Fruit fly (Drosophila melanogaster): Measurements from ENCODE around the gene CG42446.
A peak's percentile ranks its signal among the peaks of the same experiment; 100 is the strongest.

CG42446 gene

dm6 chr3R:16338342-16338741 is 21.6 kb downstream of the CG42446 start (continued):
- TF ChIP-seq Deaf1 (tag; optimal IDR thresholded peaks at IDR 0.05), result no peak
- TF ChIP-seq insv (GFP tag; optimal IDR thresholded peaks at IDR 0.05), result no peak
- TF ChIP-seq cg (GFP tag; optimal IDR thresholded peaks at IDR 0.05), result no peak
- no peak for TF ChIP-seq vnd (GFP tag; IDR thresholded peaks at IDR 0.05; ENCODE audit: partially characterized antibody)
- TF ChIP-seq lola (GFP tag; optimal IDR thresholded peaks at IDR 0.05), result no peak
- TF ChIP-seq CG17359 (tag; optimal IDR thresholded peaks at IDR 0.05), result no peak
- TF ChIP-seq MBD-R2 (GFP tag; IDR thresholded peaks at IDR 0.05), result peak; percentile 41; the same call in 1 of the 2 replicates
- no peak for TF ChIP-seq H2.0 (GFP tag; IDR thresholded peaks at IDR 0.05)
- no peak for TF ChIP-seq Dip3 (GFP tag; optimal IDR thresholded peaks at IDR 0.05)
- TF ChIP-seq zfh2 (GFP tag; optimal IDR thresholded peaks at IDR 0.05), result no peak
- TF ChIP-seq phol (tag; optimal IDR thresholded peaks at IDR 0.05), result peak; percentile 16
- peak; percentile 18; the same call in 1 of the 3 replicates for TF ChIP-seq CG17361 (GFP tag; IDR thresholded peaks at IDR 0.05)
- TF ChIP-seq CG2202 (tag; optimal IDR thresholded peaks at IDR 0.05), result no peak
- no peak for TF ChIP-seq CG8281 (tag; optimal IDR thresholded peaks at IDR 0.05)
- no peak for TF ChIP-seq mld (GFP tag; IDR thresholded peaks at IDR 0.05; ENCODE audit: partially characterized antibody)
- no peak for TF ChIP-seq cas (GFP tag; IDR thresholded peaks at IDR 0.05)
- TF ChIP-seq MTF-1 (GFP tag; optimal IDR thresholded peaks at IDR 0.05; ENCODE audit: borderline replicate concordance), result no peak
- no peak for TF ChIP-seq toy (GFP tag; IDR thresholded peaks at IDR 0.05)
- no peak for TF ChIP-seq Chrac-16 (GFP tag; optimal IDR thresholded peaks at IDR 0.05)
- no peak for TF ChIP-seq Side (GFP tag; optimal IDR thresholded peaks at IDR 0.05)
- TF ChIP-seq Spps (tag; optimal IDR thresholded peaks at IDR 0.05), result no peak
- no peak for TF ChIP-seq CG4707 (GFP tag; optimal IDR thresholded peaks at IDR 0.05)
- no peak for TF ChIP-seq tll (GFP tag; optimal IDR thresholded peaks at IDR 0.05)
- peak; percentile 12 for TF ChIP-seq CG10147 (GFP tag; optimal IDR thresholded peaks at IDR 0.05)
- no peak for TF ChIP-seq mirr (GFP tag; optimal IDR thresholded peaks at IDR 0.05)
- peak; percentile 4 for TF ChIP-seq CG12744 (GFP tag; optimal IDR thresholded peaks at IDR 0.05)
- no peak for TF ChIP-seq CG9727 (GFP tag; optimal IDR thresholded peaks at IDR 0.05)
- no peak for TF ChIP-seq Neu2 (GFP tag; optimal IDR thresholded peaks at IDR 0.05; ENCODE audit: borderline replicate concordance)
- TF ChIP-seq Ets65A (GFP tag), result no peak
- no peak for TF ChIP-seq CkIIα-i1 (GFP tag; IDR thresholded peaks at IDR 0.05)
- TF ChIP-seq CG2120 (GFP tag; optimal IDR thresholded peaks at IDR 0.05), result no peak
- no peak for TF ChIP-seq NK7.1 (GFP tag; optimal IDR thresholded peaks at IDR 0.05)
- no peak for TF ChIP-seq CG32772 (GFP tag; IDR thresholded peaks at IDR 0.05)
- TF ChIP-seq HLHmδ (GFP tag; optimal IDR thresholded peaks at IDR 0.05), result no peak
- TF ChIP-seq ash1 (GFP tag; optimal IDR thresholded peaks at IDR 0.05), result no peak
- TF ChIP-seq odd (GFP tag; optimal IDR thresholded peaks at IDR 0.05), result no peak
- peak; percentile 49 for TF ChIP-seq amos (GFP tag; IDR thresholded peaks at IDR 0.05; ENCODE audit: partially characterized antibody)
- TF ChIP-seq CG8765 (GFP tag; IDR thresholded peaks at IDR 0.05), result no peak
- peak; percentile 23 for TF ChIP-seq CTCF (GFP tag; optimal IDR thresholded peaks at IDR 0.05)
- no peak for TF ChIP-seq Usf (GFP tag; optimal IDR thresholded peaks at IDR 0.05)
- no peak for TF ChIP-seq crol (GFP tag; IDR thresholded peaks at IDR 0.05)
- no peak; the same call in 2 of the 3 replicates for TF ChIP-seq CG7963 (GFP tag; IDR thresholded peaks at IDR 0.05; ENCODE audit: partially characterized antibody)
- TF ChIP-seq gro (GFP tag; optimal IDR thresholded peaks at IDR 0.05), result peak; percentile 40
- no peak for TF ChIP-seq CG4282 (GFP tag; optimal IDR thresholded peaks at IDR 0.05)
- TF ChIP-seq maf-S (GFP tag; optimal IDR thresholded peaks at IDR 0.05), result peak; percentile 9
- no peak for TF ChIP-seq CG11247 (GFP tag; IDR thresholded peaks at IDR 0.05)
- no peak for TF ChIP-seq CG18011 (GFP tag; optimal IDR thresholded peaks at IDR 0.05)
- TF ChIP-seq sug (tag; optimal IDR thresholded peaks at IDR 0.05), result no peak
- TF ChIP-seq CG3163 (GFP tag; optimal IDR thresholded peaks at IDR 0.05), result no peak
- TF ChIP-seq CG6689 (GFP tag; IDR thresholded peaks at IDR 0.05), result no peak
- TF ChIP-seq CG12155 (GFP tag; optimal IDR thresholded peaks at IDR 0.05), result no peak
- TF ChIP-seq mam (GFP tag; optimal IDR thresholded peaks at IDR 0.05), result no peak
